Worm (Caenorhabditis elegans) whole organism, L4/young adult: ENCODE results near the gene rgs-7.

Experiments used
- W03F9.2 ChIP-seq: fragments of 150-350 bp; optimal IDR thresholded peaks from 2 replicates; lab custom pipeline; 2014; ENCODE audit warnings: missing biosample characterization, missing genetic modification characterization
- him-1 ChIP-seq: sonication (generic microtip); optimal IDR thresholded peaks from 2 replicates; lab custom pipeline; 2016; ENCODE audit warnings: missing genotype, missing genetic modification reagents, missing genetic modification characterization, missing compliant biosample characterization

- no peak for TF ChIP-seq him-1 (tag; lab: Kevin White, UChicago)
- TF ChIP-seq W03F9.2 (tag; lab: Kevin White, UChicago), result no peak
Measured at ce11 chrX:3500357-3500756, 42.0 kb upstream of the rgs-7 start.
